Worm (Caenorhabditis elegans): ENCODE results near the gene F44A2.5.

ce11 chrV:9332611-9333315 is 35.3 kb downstream of the F44A2.5 start:
- TF ChIP-seq him-1 (tag; optimal IDR thresholded peaks at IDR 0.05) (no peak), W03F9.2 (tag; optimal IDR thresholded peaks at IDR 0.05) (no peak)

All from whole organism, L4/young adult.